Worm (Caenorhabditis elegans) whole organism, late embryonic: ENCODE results near the gene aps-2.
A peak's percentile ranks its signal among the peaks of the same experiment; 100 is the strongest.

Experiments
- C08G9.2 ChIP-seq: sonication (generic microtip); optimal IDR thresholded peaks from 2 replicates; lab custom pipeline; 2016; ENCODE audit warnings: mild to moderate bottlenecking, missing genetic modification characterization, moderate library complexity, missing compliant biosample characterization
- F13H6.1 ChIP-seq: sonication (generic microtip); optimal IDR thresholded peaks from 2 replicates; lab custom pipeline; 2016; ENCODE audit warnings: missing genetic modification characterization, missing compliant biosample characterization
- K02D7.2 ChIP-seq: sonication (generic microtip); optimal IDR thresholded peaks from 2 replicates; lab custom pipeline; 2017; ENCODE audit warnings: mild to moderate bottlenecking, missing genetic modification characterization, missing compliant biosample characterization
- K09A11.1 ChIP-seq: sonication (generic microtip); optimal IDR thresholded peaks from 2 replicates; lab custom pipeline; 2017; ENCODE audit warnings: antibody characterized with exemption, mild to moderate bottlenecking, missing genetic modification characterization, missing compliant biosample characterization; ENCODE audit not compliant: insufficient read depth
- T23F11.4 ChIP-seq: fragments of 200-800 bp; sonication (Bioruptor generic); optimal IDR thresholded peaks from 2 replicates; lab custom pipeline; 2018; ENCODE audit warnings: mild to moderate bottlenecking, missing genetic modification characterization, missing compliant biosample characterization
- ahr-1 ChIP-seq: sonication (generic microtip); optimal IDR thresholded peaks from 2 replicates; lab custom pipeline; 2016; ENCODE audit warnings: missing genetic modification characterization, missing compliant biosample characterization
- ama-1 ChIP-seq: fragments of 150-350 bp; optimal IDR thresholded peaks from 2 replicates; lab custom pipeline; 2014
- ceh-14 ChIP-seq: sonication (generic microtip); optimal IDR thresholded peaks from 2 replicates; lab custom pipeline; 2016; ENCODE audit warnings: missing genotype, missing genetic modification characterization, missing compliant biosample characterization
- ceh-19 ChIP-seq: fragments of 200-800 bp; sonication (Bioruptor generic); optimal IDR thresholded peaks from 2 replicates; lab custom pipeline; 2018; ENCODE audit warnings: mild to moderate bottlenecking, missing genetic modification characterization, missing compliant biosample characterization
- ceh-31 ChIP-seq: sonication (generic microtip); optimal IDR thresholded peaks from 2 replicates; lab custom pipeline; 2016; ENCODE audit warnings: missing genetic modification characterization, missing compliant biosample characterization
- ceh-34 ChIP-seq: sonication (generic microtip); optimal IDR thresholded peaks from 2 replicates; lab custom pipeline; 2016; ENCODE audit warnings: mild to moderate bottlenecking, missing genetic modification characterization, missing compliant biosample characterization
- ceh-48 ChIP-seq: sonication (generic microtip); optimal IDR thresholded peaks from 2 replicates; lab custom pipeline; 2016; ENCODE audit warnings: missing genetic modification characterization, inconsistent platforms, missing compliant biosample characterization
- ceh-6 ChIP-seq: fragments of 200-800 bp; sonication (Bioruptor generic); optimal IDR thresholded peaks from 2 replicates; lab custom pipeline; 2018; ENCODE audit warnings: mild to moderate bottlenecking, missing genetic modification characterization, missing compliant biosample characterization
- dve-1 ChIP-seq: sonication (generic microtip); optimal IDR thresholded peaks from 2 replicates; lab custom pipeline; 2017; ENCODE audit warnings: antibody characterized with exemption, mild to moderate bottlenecking, missing genetic modification characterization, missing compliant biosample characterization
- elt-2 ChIP-seq: sonication (generic microtip); optimal IDR thresholded peaks from 2 replicates; lab custom pipeline; 2016; ENCODE audit warnings: missing genetic modification reagents, missing genetic modification characterization, missing compliant biosample characterization
- elt-4 ChIP-seq: sonication (generic microtip); optimal IDR thresholded peaks from 2 replicates; lab custom pipeline; 2016; ENCODE audit warnings: missing genetic modification characterization, missing compliant biosample characterization
- gmeb-2 ChIP-seq: sonication (generic microtip); optimal IDR thresholded peaks from 2 replicates; lab custom pipeline; 2016; ENCODE audit warnings: missing genetic modification characterization, inconsistent platforms, missing compliant biosample characterization
- hlh-13 ChIP-seq: fragments of 200-800 bp; sonication (Bioruptor generic); optimal IDR thresholded peaks from 2 replicates; lab custom pipeline; 2018; ENCODE audit warnings: mild to moderate bottlenecking, missing genetic modification characterization, missing compliant biosample characterization
- hlh-15 ChIP-seq: sonication (generic microtip); optimal IDR thresholded peaks from 2 replicates; lab custom pipeline; 2016; ENCODE audit warnings: missing genetic modification characterization, missing compliant biosample characterization
- hlh-30 ChIP-seq: sonication (generic microtip); optimal IDR thresholded peaks from 2 replicates; lab custom pipeline; 2017; ENCODE audit warnings: antibody characterized with exemption, missing genetic modification characterization, missing compliant biosample characterization; ENCODE audit not compliant: insufficient read depth
- hlh-6 ChIP-seq: sonication (generic microtip); optimal IDR thresholded peaks from 2 replicates; lab custom pipeline; 2016; ENCODE audit warnings: missing genotype, missing genetic modification characterization, missing compliant biosample characterization
- lim-6 ChIP-seq: sonication (generic microtip); optimal IDR thresholded peaks from 2 replicates; lab custom pipeline; 2016; ENCODE audit warnings: missing genetic modification characterization, missing compliant biosample characterization
- lin-11 ChIP-seq: fragments of 200-800 bp; sonication (Bioruptor generic); optimal IDR thresholded peaks from 2 replicates; lab custom pipeline; 2018; ENCODE audit warnings: mild to moderate bottlenecking, missing genetic modification characterization, missing compliant biosample characterization
- mec-3 ChIP-seq: sonication (generic microtip); optimal IDR thresholded peaks from 2 replicates; lab custom pipeline; 2016; ENCODE audit warnings: borderline replicate concordance, missing genetic modification characterization, missing compliant biosample characterization
- nfya-1 ChIP-seq: sonication (generic microtip); optimal IDR thresholded peaks from 2 replicates; lab custom pipeline; 2017; ENCODE audit warnings: missing genetic modification characterization, mild to moderate bottlenecking, missing compliant biosample characterization, antibody characterized with exemption, moderate library complexity
- nhr-232 ChIP-seq: sonication (generic microtip); optimal IDR thresholded peaks from 2 replicates; lab custom pipeline; 2016; ENCODE audit warnings: missing genetic modification characterization, missing compliant biosample characterization
- npax-4 ChIP-seq: sonication (generic microtip); optimal IDR thresholded peaks from 2 replicates; lab custom pipeline; 2016; ENCODE audit warnings: missing genetic modification characterization, missing compliant biosample characterization
- odd-2 ChIP-seq: sonication (generic microtip); optimal IDR thresholded peaks from 2 replicates; lab custom pipeline; 2017; ENCODE audit warnings: antibody characterized with exemption, mild to moderate bottlenecking, missing genetic modification characterization, missing compliant biosample characterization
- pag-3 ChIP-seq: sonication (generic microtip); optimal IDR thresholded peaks from 2 replicates; lab custom pipeline; 2016; ENCODE audit warnings: missing compliant biosample characterization, missing genetic modification characterization, borderline replicate concordance
- pax-1 ChIP-seq: fragments of 150-350 bp; optimal IDR thresholded peaks from 2 replicates; lab custom pipeline; 2014; ENCODE audit warnings: missing biosample characterization, missing genetic modification characterization
- pqm-1 ChIP-seq: sonication (generic microtip); optimal IDR thresholded peaks from 2 replicates; lab custom pipeline; 2016; ENCODE audit warnings: missing genetic modification characterization, missing compliant biosample characterization
- pros-1 ChIP-seq: fragments of 150-350 bp; optimal IDR thresholded peaks from 2 replicates; lab custom pipeline; 2014; ENCODE audit warnings: missing biosample characterization, missing genetic modification reagents, missing genetic modification characterization
- ref-2 ChIP-seq: sonication (generic microtip); optimal IDR thresholded peaks from 2 replicates; lab custom pipeline; 2016; ENCODE audit warnings: missing genetic modification characterization, missing compliant biosample characterization
- sox-4 ChIP-seq: sonication (generic microtip); optimal IDR thresholded peaks from 2 replicates; lab custom pipeline; 2017; ENCODE audit warnings: mild to moderate bottlenecking, missing genetic modification characterization, inconsistent platforms, missing compliant biosample characterization
- tbx-2 ChIP-seq: sonication (generic microtip); optimal IDR thresholded peaks from 2 replicates; lab custom pipeline; 2016; ENCODE audit warnings: missing genetic modification characterization, missing compliant biosample characterization
- ttx-3 ChIP-seq: sonication (generic microtip); optimal IDR thresholded peaks from 2 replicates; lab custom pipeline; 2016; ENCODE audit warnings: missing genetic modification reagents, missing genetic modification characterization, missing compliant biosample characterization
- unc-3 ChIP-seq, 2 experiments: fragments of 200-800 bp in 1 of 2; sonication (Bioruptor generic) in 1 of 2; sonication (generic microtip) in 1 of 2; conservative IDR thresholded peaks in 1 of 2; optimal IDR thresholded peaks in 1 of 2; 2 replicates each; pipeline versions ENCODE4 v1.3.6 to Lab custom; 2016 to 2022; ENCODE audit warnings: missing compliant biosample characterization in 2 of 2, missing genetic modification characterization in 2 of 2, missing genetic modification reagents in 1 of 2
- unc-42 ChIP-seq: sonication (generic microtip); optimal IDR thresholded peaks from 2 replicates; lab custom pipeline; 2016; ENCODE audit warnings: missing genotype, missing genetic modification characterization, missing compliant biosample characterization
- unc-86 ChIP-seq: sonication (generic microtip); optimal IDR thresholded peaks from 2 replicates; lab custom pipeline; 2016; ENCODE audit warnings: missing genetic modification characterization, missing compliant biosample characterization
- ztf-16 ChIP-seq: sonication (generic microtip); optimal IDR thresholded peaks from 2 replicates; lab custom pipeline; 2017; ENCODE audit warnings: missing genetic modification characterization, missing compliant biosample characterization

Gene aps-2

DNA sequence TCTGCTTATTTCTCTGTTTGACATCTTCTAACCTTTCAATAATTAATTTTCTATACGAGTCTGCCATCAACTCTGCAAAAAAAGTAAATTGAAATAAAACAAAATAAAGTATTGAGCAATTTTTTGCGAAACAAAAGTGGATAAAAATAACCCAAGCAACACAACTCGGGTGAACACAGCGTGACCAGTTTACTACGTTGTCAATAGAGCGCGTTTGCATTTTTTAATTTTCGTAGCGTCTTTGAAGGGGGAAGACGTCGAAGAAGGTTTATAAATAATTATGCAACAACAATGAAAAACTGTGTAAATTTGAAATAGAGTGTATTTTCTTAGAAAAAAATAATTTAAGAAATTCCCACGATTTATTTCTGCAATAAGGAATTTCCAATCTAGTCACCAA is 4.3 kb downstream of the aps-2 start, which contains the start of gene atg-16.1:
TSS of gene atg-16.1 (minus strand) at position 76 of the 400 bp plus-strand sequence.
- TF ChIP-seq dve-1 (tag; lab: Kevin White, UChicago) (no peak), hlh-30 (tag; lab: Kevin White, UChicago) (peak; percentile 61), npax-4 (tag; lab: Kevin White, UChicago) (no peak), ceh-31 (tag; lab: Kevin White, UChicago) (peak; percentile 9), C08G9.2 (tag; lab: Kevin White, UChicago) (no peak), lin-11 (no peak), ttx-3 (no peak), mec-3 (tag; lab: Kevin White, UChicago) (no peak), elt-2 (tag; lab: Kevin White, UChicago) (no peak), gmeb-2 (no peak), nfya-1 (tag; lab: Kevin White, UChicago) (peak; percentile 18), pqm-1 (tag; lab: Kevin White, UChicago) (no peak), ceh-14 (peak; percentile 12), ceh-48 (tag; lab: Kevin White, UChicago) (no peak), nhr-232 (no peak), ceh-19 (GFP tag; lab: Kevin White, UChicago) (no peak), ahr-1 (no peak), unc-42 (tag; lab: Kevin White, UChicago) (peak; percentile 7), pax-1 (peak; percentile 75), hlh-15 (tag; lab: Kevin White, UChicago) (no peak), T23F11.4 (GFP tag; lab: Kevin White, UChicago) (no peak), ztf-16 (tag; lab: Kevin White, UChicago) (no peak), lim-6 (tag; lab: Kevin White, UChicago) (no peak), pag-3 (tag; lab: Kevin White, UChicago) (no peak)

DNA sequence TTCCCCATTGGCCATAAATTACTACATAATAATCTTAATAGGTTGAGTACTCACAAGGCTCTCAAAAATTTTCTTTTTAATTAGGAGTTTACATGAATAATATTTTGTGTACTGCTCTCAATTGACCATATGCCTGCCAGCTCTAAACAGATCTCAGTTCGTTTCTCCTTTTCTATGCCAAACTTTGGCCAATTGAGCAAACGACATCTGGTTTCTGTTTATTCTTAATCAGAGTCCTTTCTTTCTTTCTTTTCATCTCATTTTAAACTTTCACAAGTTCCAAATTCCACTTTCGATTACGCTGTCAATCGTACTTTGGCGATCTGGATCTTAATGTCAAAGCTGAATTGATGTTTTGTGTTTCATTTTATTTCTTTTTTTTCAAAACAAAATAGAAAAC is 6.3 kb downstream of the aps-2 start:
- TF ChIP-seq pros-1 (tag; lab: Kevin White, UChicago) (no peak), T23F11.4 (GFP tag; lab: Kevin White, UChicago) (no peak), ceh-34 (tag; lab: Kevin White, UChicago) (no peak), K02D7.2 (no peak), hlh-6 (no peak), gmeb-2 (no peak), elt-4 (no peak), ceh-48 (tag; lab: Kevin White, UChicago) (no peak), pax-1 (no peak), tbx-2 (no peak), hlh-15 (tag; lab: Kevin White, UChicago) (no peak), unc-3 (GFP tag; conservative IDR thresholded peaks at IDR 0.05; lab: Robert Waterston, UW) (no peak), unc-3 (tag; optimal IDR thresholded peaks at IDR 0.05; lab: Kevin White, UChicago) (no peak), hlh-13 (GFP tag; lab: Kevin White, UChicago) (no peak), sox-4 (no peak), F13H6.1 (tag; lab: Kevin White, UChicago) (no peak), ceh-6 (GFP tag; lab: Kevin White, UChicago) (no peak), unc-86 (tag; lab: Kevin White, UChicago) (no peak)

- no peak for TF ChIP-seq ref-2 (tag; lab: Kevin White, UChicago)
- no peak for TF ChIP-seq ama-1 (lab: Kevin White, UChicago)
- TF ChIP-seq odd-2 (tag; lab: Kevin White, UChicago): no peak
- TF ChIP-seq K09A11.1 (tag; lab: Kevin White, UChicago): no peak
- no peak for TF ChIP-seq nfya-1 (tag; lab: Kevin White, UChicago)
- no peak for TF ChIP-seq elt-4
Observed at ce11 chrX:4466218-4466617, 8.1 kb downstream of the aps-2 start, which contains the start of gene nmur-3. Gene nmur-3, plus strand, starts transcription at chrX:4466518.
